Worm (Caenorhabditis elegans) whole organism, young adult: ENCODE results near the gene T01G1.2.

Experiments
- B0019.2 ChIP-seq: fragments of 200-800 bp; sonication (Bioruptor generic); conservative IDR thresholded peaks from 2 replicates; pipeline ENCODE4 v1.3.6; 2022; ENCODE audit warnings: missing genetic modification reagents, missing genetic modification characterization, missing compliant biosample characterization
- B0336.3 ChIP-seq: fragments of 200-800 bp; sonication (Bioruptor generic); IDR thresholded peaks from 2 replicates; pipeline ENCODE4 v1.3.6; 2022; ENCODE audit warnings: missing genetic modification characterization, missing compliant biosample characterization
- C06A6.2 ChIP-seq: fragments of 200-800 bp; sonication (Bioruptor generic); conservative IDR thresholded peaks from 2 replicates; pipeline ENCODE4 v1.3.6; 2022; ENCODE audit warnings: missing genetic modification characterization, missing compliant biosample characterization
- C17E4.6 ChIP-seq: fragments of 200-800 bp; sonication (Bioruptor generic); IDR thresholded peaks from 2 replicates; pipeline ENCODE4 v1.3.6; 2022; ENCODE audit warnings: missing genetic modification reagents, missing genetic modification characterization, missing compliant biosample characterization
- D2030.7 ChIP-seq: fragments of 200-800 bp; sonication (Bioruptor generic); IDR thresholded peaks from 2 replicates; pipeline ENCODE4 v1.3.6; 2022; ENCODE audit warnings: missing genetic modification reagents, missing genetic modification characterization, missing compliant biosample characterization
- F37B4.10 ChIP-seq: fragments of 200-800 bp; sonication (Bioruptor generic); IDR thresholded peaks from 2 replicates; pipeline ENCODE4 v1.3.6; 2022; ENCODE audit warnings: missing genetic modification characterization, missing compliant biosample characterization
- F49E8.2 ChIP-seq: sonication (generic microtip); optimal IDR thresholded peaks from 3 replicates; lab custom pipeline; 2017; ENCODE audit warnings: missing genetic modification characterization, mild to moderate bottlenecking, missing compliant biosample characterization, antibody characterized with exemption, moderate library complexity; ENCODE audit not compliant: insufficient read depth
- F52B5.7 ChIP-seq: sonication (generic microtip); optimal IDR thresholded peaks from 2 replicates; lab custom pipeline; 2016; ENCODE audit warnings: mild to moderate bottlenecking, missing genetic modification characterization, missing compliant biosample characterization
- F57C9.4 ChIP-seq: sonication (generic microtip); optimal IDR thresholded peaks from 2 replicates; lab custom pipeline; 2017; ENCODE audit warnings: mild to moderate bottlenecking, missing genetic modification characterization, missing compliant biosample characterization
- T26A5.8 ChIP-seq: sonication (generic microtip); optimal IDR thresholded peaks from 2 replicates; lab custom pipeline; 2016; ENCODE audit warnings: missing genetic modification characterization, missing compliant biosample characterization
- Y53F4B.3 ChIP-seq: fragments of 200-800 bp; sonication (Bioruptor generic); IDR thresholded peaks from 2 replicates; pipeline ENCODE4 v1.3.6; 2022; ENCODE audit warnings: missing genetic modification reagents, missing genetic modification characterization, missing compliant biosample characterization
- Y56A3A.18 ChIP-seq: fragments of 200-800 bp; sonication (Bioruptor generic); IDR thresholded peaks from 2 replicates; pipeline ENCODE4 v1.3.6; 2022; ENCODE audit warnings: missing genetic modification reagents, missing genetic modification characterization, missing compliant biosample characterization
- Y95B8A.8 ChIP-seq: fragments of 200-800 bp; sonication (Bioruptor generic); IDR thresholded peaks from 2 replicates; pipeline ENCODE4 v1.3.6; 2022; ENCODE audit warnings: missing genetic modification reagents, missing genetic modification characterization, missing compliant biosample characterization
- atf-7 ChIP-seq: sonication (generic microtip); optimal IDR thresholded peaks from 2 replicates; lab custom pipeline; 2017; ENCODE audit warnings: mild to moderate bottlenecking, missing genetic modification characterization, missing compliant biosample characterization
- athp-1 ChIP-seq: sonication (generic microtip); optimal IDR thresholded peaks from 2 replicates; lab custom pipeline; 2017; ENCODE audit warnings: mild to moderate bottlenecking, missing genetic modification characterization, missing compliant biosample characterization
- attf-3 ChIP-seq: fragments of 200-800 bp; sonication (Bioruptor generic); conservative IDR thresholded peaks from 2 replicates; pipeline ENCODE4 v1.3.6; 2022; ENCODE audit warnings: missing genetic modification reagents, missing genetic modification characterization, missing compliant biosample characterization
- attf-5 ChIP-seq: fragments of 200-800 bp; sonication (Bioruptor generic); optimal IDR thresholded peaks from 2 replicates; lab custom pipeline; 2018; ENCODE audit warnings: mild to moderate bottlenecking, missing genetic modification characterization, missing compliant biosample characterization
- cebp-2 ChIP-seq: fragments of 200-800 bp; sonication (Bioruptor generic); IDR thresholded peaks from 2 replicates; pipeline ENCODE4 v1.3.6; 2022; ENCODE audit warnings: missing genetic modification characterization, missing compliant biosample characterization
- ceh-100 ChIP-seq: fragments of 200-800 bp; sonication (Bioruptor generic); IDR thresholded peaks from 2 replicates; pipeline ENCODE4 v1.3.6; 2022; ENCODE audit warnings: missing genetic modification reagents, missing genetic modification characterization, missing compliant biosample characterization
- ceh-79 ChIP-seq: sonication (generic microtip); optimal IDR thresholded peaks from 2 replicates; lab custom pipeline; 2017; ENCODE audit warnings: mild to moderate bottlenecking, missing genetic modification characterization, missing compliant biosample characterization
- ceh-91 ChIP-seq: fragments of 200-800 bp; sonication (Bioruptor generic); IDR thresholded peaks from 2 replicates; pipeline ENCODE4 v1.3.6; 2022; ENCODE audit warnings: missing genetic modification reagents, missing genetic modification characterization, missing compliant biosample characterization
- die-1 ChIP-seq: sonication (generic microtip); optimal IDR thresholded peaks from 2 replicates; lab custom pipeline; 2016; ENCODE audit warnings: missing genotype, mild to moderate bottlenecking, missing genetic modification characterization, missing compliant biosample characterization
- dpl-1 ChIP-seq: fragments of 150-350 bp; optimal IDR thresholded peaks from 2 replicates; lab custom pipeline; 2014; ENCODE audit warnings: missing biosample characterization, missing genetic modification reagents, missing genetic modification characterization
- efl-1 ChIP-seq: fragments of 150-350 bp; optimal IDR thresholded peaks from 2 replicates; lab custom pipeline; 2014; ENCODE audit warnings: missing biosample characterization, missing genetic modification reagents, missing genetic modification characterization
- egl-18 ChIP-seq: fragments of 200-800 bp; sonication (Bioruptor generic); IDR thresholded peaks from 2 replicates; pipeline ENCODE4 v1.3.6; 2022; ENCODE audit warnings: missing genetic modification reagents, missing genetic modification characterization, missing compliant biosample characterization
- ekl-4 ChIP-seq: fragments of 200-800 bp; sonication (Bioruptor generic); IDR thresholded peaks from 2 replicates; pipeline ENCODE4 v1.3.6; 2022; ENCODE audit warnings: missing genetic modification reagents, missing genetic modification characterization, missing compliant biosample characterization
- hrde-1 ChIP-seq: sonication (generic microtip); optimal IDR thresholded peaks from 2 replicates; lab custom pipeline; 2016; ENCODE audit warnings: missing genetic modification characterization, mild to moderate bottlenecking, missing compliant biosample characterization, moderate library complexity, missing genotype, missing genetic modification reagents, borderline replicate concordance
- lin-54 ChIP-seq: fragments of 200-800 bp; sonication (Bioruptor generic); optimal IDR thresholded peaks from 2 replicates; lab custom pipeline; 2018; ENCODE audit warnings: mild to moderate bottlenecking, missing genetic modification characterization, missing compliant biosample characterization
- lsl-1 ChIP-seq: fragments of 200-800 bp; sonication (Bioruptor generic); optimal IDR thresholded peaks from 2 replicates; lab custom pipeline; 2018; ENCODE audit warnings: mild to moderate bottlenecking, missing genetic modification characterization, moderate library complexity, missing compliant biosample characterization
- madf-10 ChIP-seq: sonication (generic microtip); optimal IDR thresholded peaks from 2 replicates; lab custom pipeline; 2016; ENCODE audit warnings: mild to moderate bottlenecking, missing genetic modification characterization, missing compliant biosample characterization
- madf-3 ChIP-seq: fragments of 200-800 bp; sonication (Bioruptor generic); IDR thresholded peaks from 2 replicates; pipeline ENCODE4 v1.3.6; 2022; ENCODE audit warnings: missing genetic modification reagents, missing genetic modification characterization, missing compliant biosample characterization
- madf-8 ChIP-seq: fragments of 200-800 bp; sonication (Bioruptor generic); conservative IDR thresholded peaks from 2 replicates; pipeline ENCODE4 v1.3.6; 2022; ENCODE audit warnings: missing genetic modification reagents, missing genetic modification characterization, missing compliant biosample characterization
- mxl-1 ChIP-seq: sonication (generic microtip); optimal IDR thresholded peaks from 2 replicates; lab custom pipeline; 2016; ENCODE audit warnings: missing genetic modification characterization, missing compliant biosample characterization
- nhr-179 ChIP-seq: sonication (generic microtip); optimal IDR thresholded peaks from 2 replicates; lab custom pipeline; 2016; ENCODE audit warnings: mild to moderate bottlenecking, missing genetic modification characterization, missing compliant biosample characterization
- nhr-27 ChIP-seq: fragments of 200-800 bp; sonication (Bioruptor generic); optimal IDR thresholded peaks from 2 replicates; lab custom pipeline; 2018; ENCODE audit warnings: mild to moderate bottlenecking, missing genetic modification characterization, moderate library complexity, missing compliant biosample characterization
- nhr-90 ChIP-seq: sonication (generic microtip); optimal IDR thresholded peaks from 2 replicates; lab custom pipeline; 2016; ENCODE audit warnings: missing genotype, mild to moderate bottlenecking, missing genetic modification characterization, missing compliant biosample characterization
- repo-1 ChIP-seq: sonication (generic microtip); optimal IDR thresholded peaks from 2 replicates; lab custom pipeline; 2017; ENCODE audit warnings: mild to moderate bottlenecking, missing genetic modification characterization, missing compliant biosample characterization
- rpc-1 ChIP-seq, 2 experiments: fragments of 150-350 bp in 1 of 2; sonication (generic microtip) in 1 of 2; optimal IDR thresholded peaks; 2 replicates each; lab custom pipeline; 2014 to 2018; ENCODE audit warnings: missing biosample characterization in 1 of 2, missing genetic modification characterization in 1 of 2, missing genetic modification reagents in 1 of 2, missing genotype in 1 of 2
- sdz-38 ChIP-seq: sonication (generic microtip); optimal IDR thresholded peaks from 2 replicates; lab custom pipeline; 2016; ENCODE audit warnings: missing genotype, missing genetic modification characterization, missing compliant biosample characterization
- snpc-1.3 ChIP-seq: sonication (generic microtip); optimal IDR thresholded peaks from 2 replicates; lab custom pipeline; 2017; ENCODE audit warnings: missing genetic modification characterization, mild to moderate bottlenecking, missing compliant biosample characterization, antibody characterized with exemption, moderate library complexity, missing genotype, missing genetic modification reagents; ENCODE audit not compliant: insufficient read depth
- snpc-3.4 ChIP-seq: sonication (generic microtip); optimal IDR thresholded peaks from 2 replicates; lab custom pipeline; 2017; ENCODE audit warnings: missing genetic modification characterization, mild to moderate bottlenecking, missing compliant biosample characterization, antibody characterized with exemption, moderate library complexity, missing genotype, missing genetic modification reagents
- snpc-4 ChIP-seq, 5 experiments: fragments of 150-350 bp in 1 of 5; sonication (generic microtip) in 4 of 5; optimal IDR thresholded peaks; 2 replicates each; lab custom pipeline; 2014 to 2018; ENCODE audit warnings: missing genetic modification characterization in 5 of 5, missing biosample characterization in 3 of 5, antibody characterized with exemption in 2 of 5, mild to moderate bottlenecking in 2 of 5, missing compliant biosample characterization in 2 of 5, missing genotype in 2 of 5, moderate library complexity in 2 of 5, missing genetic modification reagents in 1 of 5
- tbp1 ChIP-seq: fragments of 200-800 bp; sonication (Bioruptor generic); optimal IDR thresholded peaks from 2 replicates; lab custom pipeline; 2018; ENCODE audit warnings: mild to moderate bottlenecking, missing genetic modification characterization, missing compliant biosample characterization
- tlf-1 ChIP-seq: fragments of 200-800 bp; sonication (Bioruptor generic); optimal IDR thresholded peaks from 2 replicates; lab custom pipeline; 2018; ENCODE audit warnings: mild to moderate bottlenecking, missing genetic modification characterization, missing compliant biosample characterization
- unc-130 ChIP-seq: sonication (generic microtip); optimal IDR thresholded peaks from 2 replicates; lab custom pipeline; 2016; ENCODE audit warnings: missing genetic modification reagents, missing genetic modification characterization, missing compliant biosample characterization
- xnd-1 ChIP-seq: sonication (generic microtip); optimal IDR thresholded peaks from 2 replicates; lab custom pipeline; 2016; ENCODE audit warnings: missing genotype, missing genetic modification reagents, missing genetic modification characterization, missing compliant biosample characterization
- ztf-6 ChIP-seq: fragments of 200-800 bp; sonication (Bioruptor generic); IDR thresholded peaks from 2 replicates; pipeline ENCODE4 v1.3.6; 2022; ENCODE audit warnings: missing genetic modification reagents, missing genetic modification characterization, missing compliant biosample characterization

The T01G1.2 gene

ce11 chrIV:11377439-11377838 lies 23.2 kb downstream of the T01G1.2 start (continued):
- TF ChIP-seq ztf-6 (no peak), atf-7 (tag; lab: Kevin White, UChicago) (peak; percentile 53), F52B5.7 (tag; lab: Kevin White, UChicago) (peak; percentile 22), ceh-100 (GFP tag; lab: Robert Waterston, UW) (0 out of 2 replicates have a peak, but pooled peaks have one; percentile 9), cebp-2 (GFP tag; lab: Robert Waterston, UW) (peak; percentile 63; the same call in 1 of the 2 replicates), Y56A3A.18 (GFP tag; lab: Robert Waterston, UW) (peak; percentile 73; the same call in 1 of the 2 replicates), hrde-1 (tag; lab: Kevin White, UChicago) (peak; percentile 91), ekl-4 (GFP tag; lab: Robert Waterston, UW) (peak; percentile 88), tlf-1 (GFP tag; lab: Kevin White, UChicago) (peak; percentile 78), snpc-1.3 (tag; lab: Kevin White, UChicago) (peak; percentile 69), C17E4.6 (GFP tag; lab: Robert Waterston, UW) (0 out of 2 replicates have a peak, but pooled peaks have one; percentile 27), xnd-1 (peak; percentile 47), attf-5 (no peak), efl-1 (GFP tag; lab: Kevin White, UChicago) (peak; percentile 30), madf-8 (GFP tag; lab: Robert Waterston, UW) (peak; percentile 41; the same call in 1 of the 2 replicates), snpc-4 (GFP tag; optimal IDR thresholded peaks at IDR 0.05; lab: Kevin White, UChicago) (no peak), snpc-4 (tag; optimal IDR thresholded peaks at IDR 0.05; lab: Kevin White, UChicago) (peak in 2 of 4 experiments; percentile 14 to 24), repo-1 (tag; lab: Kevin White, UChicago) (peak; percentile 55), tbp1 (GFP tag; lab: Kevin White, UChicago) (peak; percentile 57), dpl-1 (GFP tag; lab: Kevin White, UChicago) (peak; percentile 14), attf-3 (GFP tag; lab: Robert Waterston, UW) (no peak), C06A6.2 (no peak), mxl-1 (tag; lab: Kevin White, UChicago) (no peak), rpc-1 (optimal IDR thresholded peaks at IDR 0.05; lab: Kevin White, UChicago) (no peak), rpc-1 (tag; optimal IDR thresholded peaks at IDR 0.05; lab: Kevin White, UChicago) (peak; percentile 2), F49E8.2 (peak; percentile 76), madf-10 (tag; lab: Kevin White, UChicago) (no peak), nhr-90 (tag; lab: Kevin White, UChicago) (no peak), athp-1 (tag; lab: Kevin White, UChicago) (peak; percentile 37), madf-3 (peak; percentile 82), unc-130 (peak; percentile 80), die-1 (tag; lab: Kevin White, UChicago) (peak; percentile 56), nhr-27 (peak; percentile 11), egl-18 (GFP tag; lab: Robert Waterston, UW) (no peak), F57C9.4 (no peak), ceh-79 (no peak), lin-54 (peak; percentile 71), snpc-3.4 (peak; percentile 60), sdz-38 (tag; lab: Kevin White, UChicago) (no peak), T26A5.8 (tag; lab: Kevin White, UChicago) (peak; percentile 72), Y53F4B.3 (GFP tag; lab: Robert Waterston, UW) (no peak), Y95B8A.8 (GFP tag; lab: Robert Waterston, UW) (peak; percentile 88), ceh-91 (GFP tag; lab: Robert Waterston, UW) (0 out of 2 replicates have a peak, but pooled peaks have one; percentile 18), lsl-1 (peak; percentile 57), D2030.7 (GFP tag; lab: Robert Waterston, UW) (peak; percentile 52), B0336.3 (peak; percentile 84), nhr-179 (tag; lab: Kevin White, UChicago) (no peak), F37B4.10 (no peak), B0019.2 (GFP tag; lab: Robert Waterston, UW) (no peak)
